ENCODE assay signal across 1 fruit fly cellular context in the genomic region with DNA sequence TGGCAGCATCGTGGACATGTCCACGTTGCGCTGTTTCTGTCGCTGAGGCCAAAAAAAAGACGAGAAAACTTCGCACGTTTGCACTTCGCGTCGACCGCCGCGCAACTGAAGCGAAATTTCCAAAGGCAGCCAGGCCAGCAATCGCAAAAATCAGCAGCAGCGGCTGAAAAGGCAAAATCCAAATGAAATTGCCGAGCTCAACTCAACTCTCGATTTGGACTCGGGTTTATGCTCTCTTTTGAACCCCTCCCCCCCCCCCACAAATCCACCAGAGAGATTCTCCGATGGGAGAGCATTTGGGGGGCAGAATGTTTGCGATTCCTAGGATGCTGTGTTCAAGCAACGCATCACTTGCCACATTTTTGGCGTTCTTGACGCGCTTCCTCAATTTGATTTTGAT.
TF ChIP-seq lines count a peak whose summit lies in the region.

A gene (minus strand): TSS at position 88 of the 400 bp plus-strand sequence.

TF ChIP-seq in whole organism, embryonic, 481 proteins besides CTCF, POLR2A, EP300 and RAD21 (continued from another document):
- TF ChIP-seq zf30C (GFP tag; optimal IDR thresholded peaks at IDR 0.05; lab: Kevin White, UChicago), result no peak
- TF ChIP-seq pb (GFP tag; optimal IDR thresholded peaks at IDR 0.05; lab: Kevin White, UChicago), result no peak
- TF ChIP-seq Sin3A (optimal IDR thresholded peaks at IDR 0.05; lab: Kevin White, UChicago), result no peak
- no peak for TF ChIP-seq CG18262 (tag; optimal IDR thresholded peaks at IDR 0.05; lab: Kevin White, UChicago)
- no peak for TF ChIP-seq CG18599 (GFP tag; optimal IDR thresholded peaks at IDR 0.05; lab: Kevin White, UChicago)
- no peak for TF ChIP-seq psq (GFP tag; optimal IDR thresholded peaks at IDR 0.05; lab: Kevin White, UChicago)
- TF ChIP-seq ap (GFP tag; IDR thresholded peaks at IDR 0.05; lab: Robert Waterston, UW), result no peak
- no peak for TF ChIP-seq CG6272 (GFP tag; IDR thresholded peaks at IDR 0.05; lab: Robert Waterston, UW)
- no peak for TF ChIP-seq kay (GFP tag; optimal IDR thresholded peaks at IDR 0.05; lab: Kevin White, UChicago)
- no peak for TF ChIP-seq CG17912 (GFP tag; optimal IDR thresholded peaks at IDR 0.05; lab: Kevin White, UChicago)
- no peak for TF ChIP-seq trh (GFP tag; optimal IDR thresholded peaks at IDR 0.05; lab: Kevin White, UChicago)
- peak; percentile 41 for TF ChIP-seq scrt (GFP tag; optimal IDR thresholded peaks at IDR 0.05; lab: Kevin White, UChicago)
- peak in 1 of 2 experiments; percentile 56 for TF ChIP-seq Trl (optimal IDR thresholded peaks at IDR 0.05; lab: Kevin White, UChicago)
- TF ChIP-seq Trl (GFP tag; optimal IDR thresholded peaks at IDR 0.05; lab: Kevin White, UChicago), result no peak
- TF ChIP-seq bbx (GFP tag; IDR thresholded peaks at IDR 0.05; lab: Robert Waterston, UW; ENCODE audit: partially characterized antibody), result 0 out of 2 replicates have a peak, but pooled peaks have one; percentile 19
- no peak for TF ChIP-seq sisA (GFP tag; IDR thresholded peaks at IDR 0.05; lab: Robert Waterston, UW)
- TF ChIP-seq wdn (GFP tag; IDR thresholded peaks at IDR 0.05; lab: Robert Waterston, UW), result 0 out of 2 replicates have a peak, but pooled peaks have one; percentile 36
- TF ChIP-seq prd (optimal IDR thresholded peaks at IDR 0.05; lab: Kevin White, UChicago), result no peak
- 0 out of 3 replicates have a peak, but pooled peaks have one; percentile 16 for TF ChIP-seq prd (GFP tag; IDR thresholded peaks at IDR 0.05; lab: Robert Waterston, UW)
- peak; percentile 41; the same call in 1 of the 2 replicates for TF ChIP-seq Drgx (GFP tag; IDR thresholded peaks at IDR 0.05; lab: Robert Waterston, UW)
- TF ChIP-seq Dek (tag; optimal IDR thresholded peaks at IDR 0.05; lab: Kevin White, UChicago), result no peak
- no peak for TF ChIP-seq lmd (GFP tag; IDR thresholded peaks at IDR 0.05; lab: Robert Waterston, UW)
- TF ChIP-seq Dfd (GFP tag; optimal IDR thresholded peaks at IDR 0.05; lab: Kevin White, UChicago), result no peak
- TF ChIP-seq crol (GFP tag; IDR thresholded peaks at IDR 0.05; lab: Robert Waterston, UW), result peak; percentile 77
- TF ChIP-seq Bteb2 (GFP tag; optimal IDR thresholded peaks at IDR 0.05; lab: Kevin White, UChicago), result no peak
- TF ChIP-seq CG2202 (tag; optimal IDR thresholded peaks at IDR 0.05; lab: Kevin White, UChicago), result no peak
- TF ChIP-seq HLH4C (GFP tag; IDR thresholded peaks at IDR 0.05; lab: Robert Waterston, UW; ENCODE audit: partially characterized antibody), result no peak
- TF ChIP-seq pzg (GFP tag; optimal IDR thresholded peaks at IDR 0.05; lab: Kevin White, UChicago), result no peak
- TF ChIP-seq CG34422 (GFP tag; IDR thresholded peaks at IDR 0.05; lab: Robert Waterston, UW), result no peak
- TF ChIP-seq CG9609 (GFP tag; optimal IDR thresholded peaks at IDR 0.05; lab: Kevin White, UChicago), result no peak
- no peak for TF ChIP-seq Stat92E (GFP tag; optimal IDR thresholded peaks at IDR 0.05; lab: Kevin White, UChicago)
- 0 out of 3 replicates have a peak, but pooled peaks have one; percentile 23 for TF ChIP-seq CG3726 (GFP tag; IDR thresholded peaks at IDR 0.05; lab: Robert Waterston, UW)
- no peak for TF ChIP-seq CG12219 (GFP tag; optimal IDR thresholded peaks at IDR 0.05; lab: Kevin White, UChicago)
- TF ChIP-seq Adf1 (GFP tag; IDR thresholded peaks at IDR 0.05; lab: Robert Waterston, UW), result peak; percentile 28; the same call in 1 of the 2 replicates
- no peak for TF ChIP-seq Xrp1 (GFP tag; IDR thresholded peaks at IDR 0.05; lab: Robert Waterston, UW)
- no peak for TF ChIP-seq CG1603 (tag; optimal IDR thresholded peaks at IDR 0.05; lab: Kevin White, UChicago)
- no peak for TF ChIP-seq unc-4 (GFP tag; IDR thresholded peaks at IDR 0.05; lab: Robert Waterston, UW; ENCODE audit: partially characterized antibody)
- TF ChIP-seq chinmo (GFP tag; IDR thresholded peaks at IDR 0.05; lab: Robert Waterston, UW; ENCODE audit: partially characterized antibody), result 0 out of 4 replicates have a peak, but pooled peaks have one; percentile 53
- TF ChIP-seq rib (GFP tag; IDR thresholded peaks at IDR 0.05; lab: Robert Waterston, UW), result 0 out of 2 replicates have a peak, but pooled peaks have one; percentile 26
- TF ChIP-seq ham (GFP tag; IDR thresholded peaks at IDR 0.05; lab: Robert Waterston, UW), result no peak
- no peak for TF ChIP-seq CG6813 (GFP tag; optimal IDR thresholded peaks at IDR 0.05; lab: Kevin White, UChicago)
- TF ChIP-seq CG18011 (GFP tag; optimal IDR thresholded peaks at IDR 0.05; lab: Kevin White, UChicago), result no peak
- TF ChIP-seq CG7987 (GFP tag; optimal IDR thresholded peaks at IDR 0.05; lab: Kevin White, UChicago), result no peak
- TF ChIP-seq lola (GFP tag; optimal IDR thresholded peaks at IDR 0.05; lab: Kevin White, UChicago), result no peak
- no peak for TF ChIP-seq cad (GFP tag; optimal IDR thresholded peaks at IDR 0.05; lab: Kevin White, UChicago)
- no peak for TF ChIP-seq disco-r (GFP tag; optimal IDR thresholded peaks at IDR 0.05; lab: Kevin White, UChicago)
- TF ChIP-seq ewg (GFP tag; optimal IDR thresholded peaks at IDR 0.05; lab: Kevin White, UChicago), result no peak
- TF ChIP-seq CG9932 (GFP tag; IDR thresholded peaks at IDR 0.05; lab: Robert Waterston, UW), result 0 out of 2 replicates have a peak, but pooled peaks have one; percentile 14
- TF ChIP-seq oc (tag; optimal IDR thresholded peaks at IDR 0.05; lab: Kevin White, UChicago), result no peak
- TF ChIP-seq Rfx (GFP tag; IDR thresholded peaks at IDR 0.05; lab: Robert Waterston, UW), result peak; percentile 28; the same call in 1 of the 2 replicates
- no peak for TF ChIP-seq hb (GFP tag; IDR thresholded peaks at IDR 0.05; lab: Robert Waterston, UW; ENCODE audit: partially characterized antibody)
- no peak for TF ChIP-seq CG16779 (GFP tag; IDR thresholded peaks at IDR 0.05; lab: Robert Waterston, UW)
- 0 out of 3 replicates have a peak, but pooled peaks have one; percentile 25 for TF ChIP-seq so (GFP tag; IDR thresholded peaks at IDR 0.05; lab: Robert Waterston, UW)
- no peak for TF ChIP-seq trem (tag; optimal IDR thresholded peaks at IDR 0.05; lab: Kevin White, UChicago)
- no peak for TF ChIP-seq CG2875 (GFP tag; optimal IDR thresholded peaks at IDR 0.05; lab: Kevin White, UChicago)
- TF ChIP-seq CG10543 (GFP tag; optimal IDR thresholded peaks at IDR 0.05; lab: Kevin White, UChicago), result peak; percentile 16
- TF ChIP-seq NC2α (GFP tag; optimal IDR thresholded peaks at IDR 0.05; lab: Kevin White, UChicago), result no peak
- TF ChIP-seq Med (GFP tag; lab: Kevin White, UChicago), result peak; percentile 65
- no peak for TF ChIP-seq tap (tag; optimal IDR thresholded peaks at IDR 0.05; lab: Kevin White, UChicago)
- no peak for TF ChIP-seq bcd (GFP tag; optimal IDR thresholded peaks at IDR 0.05; lab: Kevin White, UChicago)
- TF ChIP-seq pnt (GFP tag; optimal IDR thresholded peaks at IDR 0.05; lab: Kevin White, UChicago), result no peak
- TF ChIP-seq CG8388 (GFP tag; optimal IDR thresholded peaks at IDR 0.05; lab: Kevin White, UChicago), result no peak
- no peak for TF ChIP-seq ro (GFP tag; IDR thresholded peaks at IDR 0.05; lab: Robert Waterston, UW)
- TF ChIP-seq sima (GFP tag; optimal IDR thresholded peaks at IDR 0.05; lab: Kevin White, UChicago), result no peak
- TF ChIP-seq CG10267 (tag; optimal IDR thresholded peaks at IDR 0.05; lab: Kevin White, UChicago), result no peak
- TF ChIP-seq Hr39 (optimal IDR thresholded peaks at IDR 0.05; lab: Kevin White, UChicago), result no peak
- TF ChIP-seq CG30403 (GFP tag; optimal IDR thresholded peaks at IDR 0.05; lab: Kevin White, UChicago), result no peak
- peak; percentile 24 for TF ChIP-seq CG34376 (GFP tag; optimal IDR thresholded peaks at IDR 0.05; lab: Kevin White, UChicago)
- no peak for TF ChIP-seq dm (GFP tag; optimal IDR thresholded peaks at IDR 0.05; lab: Kevin White, UChicago)
- no peak for TF ChIP-seq repo (GFP tag; optimal IDR thresholded peaks at IDR 0.05; lab: Kevin White, UChicago)
- TF ChIP-seq Mes4 (GFP tag; optimal IDR thresholded peaks at IDR 0.05; lab: Kevin White, UChicago), result no peak
- TF ChIP-seq CG2678 (tag; optimal IDR thresholded peaks at IDR 0.05; lab: Kevin White, UChicago), result no peak
- TF ChIP-seq CG8478 (optimal IDR thresholded peaks at IDR 0.05; lab: Kevin White, UChicago), result no peak
- no peak for TF ChIP-seq her (GFP tag; optimal IDR thresholded peaks at IDR 0.05; lab: Kevin White, UChicago)
- TF ChIP-seq ci (GFP tag; IDR thresholded peaks at IDR 0.05; lab: Robert Waterston, UW), result no peak
- peak; percentile 54; the same call in 1 of the 3 replicates for TF ChIP-seq z (GFP tag; IDR thresholded peaks at IDR 0.05; lab: Robert Waterston, UW)
- TF ChIP-seq da (GFP tag; optimal IDR thresholded peaks at IDR 0.05; lab: Kevin White, UChicago), result no peak
- TF ChIP-seq grn (GFP tag; optimal IDR thresholded peaks at IDR 0.05; lab: Kevin White, UChicago), result no peak
- TF ChIP-seq CG15514 (GFP tag; optimal IDR thresholded peaks at IDR 0.05; lab: Kevin White, UChicago), result peak; percentile 1
- TF ChIP-seq CG6854 (GFP tag; optimal IDR thresholded peaks at IDR 0.05; lab: Kevin White, UChicago), result no peak
- TF ChIP-seq CG12942 (GFP tag; optimal IDR thresholded peaks at IDR 0.05; lab: Kevin White, UChicago), result no peak
- peak; percentile 10 for TF ChIP-seq Jarid2 (GFP tag; optimal IDR thresholded peaks at IDR 0.05; lab: Kevin White, UChicago)
- no peak for TF ChIP-seq sim (GFP tag; IDR thresholded peaks at IDR 0.05; lab: Robert Waterston, UW)
- peak; percentile 80 for TF ChIP-seq abd-A (tag; optimal IDR thresholded peaks at IDR 0.05; lab: Kevin White, UChicago)
- peak; percentile 8; the same call in 1 of the 2 replicates for TF ChIP-seq CG13287 (GFP tag; IDR thresholded peaks at IDR 0.05; lab: Robert Waterston, UW; ENCODE audit: partially characterized antibody)
- TF ChIP-seq Deaf1 (tag; optimal IDR thresholded peaks at IDR 0.05; lab: Kevin White, UChicago), result peak; percentile 87
- TF ChIP-seq twi (tag; optimal IDR thresholded peaks at IDR 0.05; lab: Kevin White, UChicago), result no peak
- no peak for TF ChIP-seq CG10654 (GFP tag; optimal IDR thresholded peaks at IDR 0.05; lab: Kevin White, UChicago)
- no peak for TF ChIP-seq CoRest (tag; optimal IDR thresholded peaks at IDR 0.05; lab: Kevin White, UChicago)
- TF ChIP-seq Sry-β (GFP tag; optimal IDR thresholded peaks at IDR 0.05; lab: Kevin White, UChicago), result no peak
- TF ChIP-seq fd64A (GFP tag; optimal IDR thresholded peaks at IDR 0.05; lab: Kevin White, UChicago), result no peak
- TF ChIP-seq Atf-2 (GFP tag; optimal IDR thresholded peaks at IDR 0.05; lab: Kevin White, UChicago), result no peak
- no peak for TF ChIP-seq CG10209 (GFP tag; optimal IDR thresholded peaks at IDR 0.05; lab: Kevin White, UChicago)
- TF ChIP-seq caup (GFP tag; optimal IDR thresholded peaks at IDR 0.05; lab: Kevin White, UChicago; ENCODE audit: severe bottlenecking), result no peak
- peak; percentile 71 for TF ChIP-seq sd (tag; optimal IDR thresholded peaks at IDR 0.05; lab: Kevin White, UChicago)
- 0 out of 3 replicates have a peak, but pooled peaks have one; percentile 37 for TF ChIP-seq CG34224 (GFP tag; IDR thresholded peaks at IDR 0.05; lab: Robert Waterston, UW; ENCODE audit: partially characterized antibody)
- TF ChIP-seq CG30020 (tag; optimal IDR thresholded peaks at IDR 0.05; lab: Kevin White, UChicago), result no peak
- TF ChIP-seq eve (GFP tag; optimal IDR thresholded peaks at IDR 0.05; lab: Kevin White, UChicago), result no peak
- TF ChIP-seq slp2 (GFP tag; optimal IDR thresholded peaks at IDR 0.05; lab: Kevin White, UChicago), result no peak
- no peak for TF ChIP-seq pros (GFP tag; optimal IDR thresholded peaks at IDR 0.05; lab: Kevin White, UChicago)
- no peak for TF ChIP-seq fu2 (GFP tag; optimal IDR thresholded peaks at IDR 0.05; lab: Kevin White, UChicago)
- TF ChIP-seq tll (GFP tag; optimal IDR thresholded peaks at IDR 0.05; lab: Kevin White, UChicago), result no peak
- no peak for TF ChIP-seq pan (optimal IDR thresholded peaks at IDR 0.05; lab: Kevin White, UChicago)
- TF ChIP-seq pan (GFP tag; optimal IDR thresholded peaks at IDR 0.05 in 1 of 2, IDR thresholded peaks at IDR 0.05 in 1 of 2), result no peak
- TF ChIP-seq ERR (GFP tag; optimal IDR thresholded peaks at IDR 0.05; lab: Kevin White, UChicago), result no peak
- TF ChIP-seq schlank (tag; optimal IDR thresholded peaks at IDR 0.05; lab: Kevin White, UChicago), result no peak
- no peak for TF ChIP-seq CG10147 (GFP tag; optimal IDR thresholded peaks at IDR 0.05; lab: Kevin White, UChicago)
- no peak for TF ChIP-seq Usf (GFP tag; optimal IDR thresholded peaks at IDR 0.05; lab: Kevin White, UChicago)
- TF ChIP-seq CG11085 (GFP tag; IDR thresholded peaks at IDR 0.05; lab: Robert Waterston, UW), result no peak
- TF ChIP-seq hkb (optimal IDR thresholded peaks at IDR 0.05; lab: Kevin White, UChicago), result no peak
- 0 out of 2 replicates have a peak, but pooled peaks have one; percentile 13 for TF ChIP-seq hkb (GFP tag; IDR thresholded peaks at IDR 0.05; lab: Robert Waterston, UW)
- TF ChIP-seq CG14965 (GFP tag; optimal IDR thresholded peaks at IDR 0.05; lab: Kevin White, UChicago; ENCODE audit: borderline replicate concordance), result no peak
- TF ChIP-seq CG12071 (GFP tag; optimal IDR thresholded peaks at IDR 0.05; lab: Kevin White, UChicago), result peak; percentile 1
- no peak for TF ChIP-seq crp (GFP tag; optimal IDR thresholded peaks at IDR 0.05; lab: Kevin White, UChicago)
